Fruit fly (Drosophila melanogaster): Measurements from ENCODE around the gene CG33287.

The CG33287 gene

DNA sequence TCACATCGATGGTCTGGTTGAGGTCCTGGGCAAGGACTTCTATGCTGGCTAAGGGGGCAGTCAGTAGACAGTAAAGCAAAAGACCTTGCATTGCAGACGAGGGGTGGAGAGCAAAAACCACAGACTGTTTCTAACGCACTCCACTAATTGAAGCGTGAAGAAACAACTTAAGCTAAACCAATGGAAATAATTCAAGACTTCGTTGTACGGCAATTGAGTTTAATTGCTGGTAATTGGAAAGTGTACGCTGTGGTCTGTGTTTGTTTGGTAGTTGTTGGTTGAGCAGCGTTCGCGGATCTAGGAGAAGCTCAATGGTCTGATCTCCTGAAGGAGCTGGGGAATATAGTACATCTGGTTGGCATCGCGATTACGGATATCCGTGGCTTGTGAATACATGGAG is 8.0 kb downstream of the CG33287 start, which contains the start of gene CG10587:
Gene CG10587 (minus strand): TSS at position 101 of the 400 bp plus-strand sequence.
- no peak for TF ChIP-seq Dll (optimal IDR thresholded peaks at IDR 0.05)
- no peak for TF ChIP-seq CG8478 (optimal IDR thresholded peaks at IDR 0.05)
- TF ChIP-seq psq (optimal IDR thresholded peaks at IDR 0.05), result no peak
- TF ChIP-seq usp (GFP tag; optimal IDR thresholded peaks at IDR 0.05), result no peak
- no peak for TF ChIP-seq pan (optimal IDR thresholded peaks at IDR 0.05)
- TF ChIP-seq EcR (GFP tag; optimal IDR thresholded peaks at IDR 0.05), result no peak

DNA sequence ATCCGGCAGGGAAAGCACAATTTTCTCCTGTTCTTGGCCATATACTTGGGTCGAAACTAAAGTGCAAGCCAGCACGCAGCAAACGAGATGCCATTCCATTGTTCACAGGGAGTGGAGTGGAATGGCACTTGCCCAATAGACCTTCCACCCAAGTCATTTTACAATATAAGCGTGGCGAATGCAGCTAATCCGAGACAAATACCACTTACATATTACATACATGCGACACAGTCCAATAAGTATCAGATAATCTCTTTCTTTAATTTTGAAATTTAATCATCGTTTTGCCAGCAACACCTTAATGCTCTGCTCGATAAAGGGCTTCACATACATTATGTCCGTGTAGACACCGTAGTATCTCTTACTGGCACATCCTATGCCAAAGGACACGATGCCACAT is 9.2 kb downstream of the CG33287 start, which contains the start of gene CG11037:
Gene CG11037 (minus strand): TSS at position 101 of the 400 bp plus-strand sequence.
- no peak for TF ChIP-seq Dll (optimal IDR thresholded peaks at IDR 0.05)
- TF ChIP-seq psq (optimal IDR thresholded peaks at IDR 0.05), result no peak
- no peak for TF ChIP-seq CG8478 (optimal IDR thresholded peaks at IDR 0.05)
- TF ChIP-seq EcR (GFP tag; optimal IDR thresholded peaks at IDR 0.05), result no peak
- TF ChIP-seq usp (GFP tag; optimal IDR thresholded peaks at IDR 0.05), result no peak
- no peak for TF ChIP-seq pan (optimal IDR thresholded peaks at IDR 0.05)

DNA sequence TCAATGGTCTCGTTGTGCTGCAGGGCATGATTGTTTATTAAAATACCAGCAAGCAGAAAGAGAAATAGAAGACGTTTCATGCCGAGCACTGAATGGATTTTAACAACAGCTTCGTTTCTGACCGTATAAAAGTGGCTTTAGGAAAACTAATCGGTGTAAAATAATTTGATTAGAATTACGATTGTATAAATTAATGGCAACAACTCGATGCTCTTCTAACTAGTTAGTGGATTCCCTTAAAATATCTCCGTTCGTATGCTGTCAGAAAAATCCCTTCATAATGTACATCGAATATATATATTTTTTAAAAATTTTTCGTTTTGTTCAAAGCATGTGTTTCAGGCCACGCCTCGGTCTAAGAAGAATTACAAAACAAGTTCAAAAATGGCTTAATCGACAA is 13.8 kb downstream of the CG33287 start, which contains the start of the genes Sems and CG10588:
Gene Sems (minus strand): TSS at position 101 of the 400 bp plus-strand sequence.
Gene CG10588 (plus strand): TSS at position 285 of the 400 bp plus-strand sequence.
- no peak for TF ChIP-seq Dll (optimal IDR thresholded peaks at IDR 0.05)
- no peak for TF ChIP-seq EcR (GFP tag; optimal IDR thresholded peaks at IDR 0.05)
- no peak for TF ChIP-seq CG8478 (optimal IDR thresholded peaks at IDR 0.05)
- TF ChIP-seq usp (GFP tag; optimal IDR thresholded peaks at IDR 0.05), result no peak

DNA sequence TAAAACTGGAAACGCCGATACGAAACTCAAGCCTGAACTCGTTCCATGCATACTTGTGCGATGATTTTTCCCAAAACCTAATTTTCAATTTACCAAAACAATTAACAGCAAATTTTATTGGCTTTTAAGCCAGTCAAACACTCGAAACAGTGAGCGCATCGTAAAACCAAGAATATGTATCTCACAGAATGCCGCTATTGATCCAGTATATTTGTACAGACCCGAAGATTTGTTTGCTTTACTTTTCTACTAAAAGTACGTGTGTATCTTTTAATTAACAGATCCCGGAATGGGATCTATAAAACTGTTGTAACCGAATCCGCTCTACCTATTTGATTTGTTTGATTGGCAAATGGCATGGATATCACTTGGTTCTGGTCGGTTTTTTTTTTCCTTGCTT is 16.3 kb downstream of the CG33287 start:
- TF ChIP-seq pan (optimal IDR thresholded peaks at IDR 0.05), result no peak
- TF ChIP-seq Dll (optimal IDR thresholded peaks at IDR 0.05), result no peak
- TF ChIP-seq EcR (GFP tag; optimal IDR thresholded peaks at IDR 0.05), result no peak
- no peak for TF ChIP-seq CG8478 (optimal IDR thresholded peaks at IDR 0.05)
- TF ChIP-seq usp (GFP tag; optimal IDR thresholded peaks at IDR 0.05), result no peak
- no peak for TF ChIP-seq psq (optimal IDR thresholded peaks at IDR 0.05)

DNA sequence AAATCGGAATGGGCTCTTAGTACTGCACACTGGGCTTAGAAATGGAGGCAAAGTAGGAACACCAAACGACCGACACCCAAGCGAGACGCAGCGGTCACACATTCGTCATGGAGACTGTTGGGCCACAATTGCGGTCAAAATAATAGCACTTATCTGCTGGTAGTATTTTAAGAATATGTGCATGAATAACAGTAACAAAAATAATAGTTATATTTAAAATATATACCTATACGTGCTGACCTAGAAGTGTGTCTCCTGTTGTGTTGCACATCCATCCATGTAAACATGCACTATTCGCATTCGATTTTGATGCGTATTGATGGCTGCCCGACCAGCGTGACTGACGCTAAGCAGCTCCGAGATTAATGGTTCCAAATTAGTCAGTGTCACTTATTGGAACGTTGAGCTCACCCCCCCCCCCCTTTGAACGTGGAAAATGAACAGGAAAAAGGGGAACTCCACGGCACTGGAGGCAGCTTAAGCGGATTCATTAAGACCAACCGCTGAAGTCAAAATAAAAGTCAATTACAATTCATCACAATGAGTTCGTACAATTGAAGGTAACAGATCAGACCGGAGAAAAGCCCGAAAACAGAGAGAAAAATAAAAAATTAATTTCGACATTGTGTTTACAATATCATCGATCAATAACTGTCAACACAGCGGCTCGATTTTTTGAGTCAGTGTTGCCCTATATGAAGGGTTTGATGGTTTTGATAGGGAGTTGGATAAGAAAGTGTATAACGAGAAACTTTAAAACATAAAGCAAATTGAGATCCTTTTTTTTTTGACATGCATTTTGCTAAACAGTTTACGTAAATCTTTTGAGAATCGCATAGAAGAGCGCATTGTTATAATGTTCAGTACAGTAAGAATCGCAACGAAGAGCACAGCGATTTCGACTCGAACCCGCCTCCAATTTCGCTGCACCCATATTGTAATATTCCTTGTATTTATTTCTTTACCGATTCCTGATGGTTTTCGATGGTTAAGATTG is 17.5 kb downstream of the CG33287 start:
- TF ChIP-seq psq (optimal IDR thresholded peaks at IDR 0.05) (no peak), pan (optimal IDR thresholded peaks at IDR 0.05) (no peak), usp (GFP tag; optimal IDR thresholded peaks at IDR 0.05) (no peak), Dll (optimal IDR thresholded peaks at IDR 0.05) (no peak), EcR (GFP tag; optimal IDR thresholded peaks at IDR 0.05) (no peak), CG8478 (optimal IDR thresholded peaks at IDR 0.05) (no peak)

DNA sequence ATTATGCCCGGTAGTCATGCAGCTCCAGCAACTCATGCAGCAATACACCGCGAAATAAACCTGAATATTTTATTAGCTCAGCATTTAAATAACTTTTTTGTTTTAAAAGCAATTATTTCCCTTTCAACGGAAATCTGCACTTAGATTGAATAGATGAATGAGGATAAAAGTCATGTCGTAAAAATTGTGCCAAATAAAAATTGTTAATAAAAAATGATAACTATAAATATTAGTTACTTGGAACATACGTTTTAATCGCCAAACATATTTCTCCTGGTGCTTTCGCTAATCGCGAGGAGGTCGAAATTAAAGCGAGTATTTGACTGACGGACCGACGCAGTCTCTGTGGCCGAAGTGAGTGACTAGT is 18.4 kb downstream of the CG33287 start:
- TF ChIP-seq psq (optimal IDR thresholded peaks at IDR 0.05) (no peak), usp (GFP tag; optimal IDR thresholded peaks at IDR 0.05) (no peak), EcR (GFP tag; optimal IDR thresholded peaks at IDR 0.05) (no peak)

DNA sequence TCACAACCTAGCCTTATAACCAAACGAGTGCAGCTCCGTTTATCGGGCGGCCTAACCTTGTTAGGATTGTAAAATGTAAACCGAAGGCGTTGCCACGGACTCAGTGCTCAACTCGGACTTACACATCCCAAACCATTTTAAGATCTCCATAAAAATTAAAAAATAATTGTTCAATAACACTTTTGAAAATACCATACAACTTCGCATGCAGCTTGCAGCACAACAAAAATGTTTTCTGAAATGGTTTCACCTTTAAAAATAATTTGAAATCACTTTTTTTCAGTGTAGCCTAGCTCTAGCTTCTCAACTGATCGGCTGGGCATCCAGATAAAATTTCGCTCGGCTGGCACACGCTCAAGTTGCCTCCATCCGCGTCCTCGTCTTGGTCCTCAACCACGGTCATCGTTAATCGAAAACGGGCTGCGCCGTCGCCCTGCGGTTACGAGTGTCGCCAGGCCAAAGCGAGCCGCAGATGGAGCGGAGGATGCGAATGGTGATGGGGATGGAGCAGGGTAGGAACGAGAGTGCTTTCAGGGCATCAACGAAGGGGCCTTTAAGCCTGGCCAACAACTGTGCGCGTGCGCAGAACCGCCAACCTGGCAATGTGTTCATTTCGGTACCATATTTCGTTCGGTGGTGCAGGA is 18.9 kb downstream of the CG33287 start:
- no peak for TF ChIP-seq CG8478 (optimal IDR thresholded peaks at IDR 0.05)
- TF ChIP-seq Dll (optimal IDR thresholded peaks at IDR 0.05), result peak; percentile 34

DNA sequence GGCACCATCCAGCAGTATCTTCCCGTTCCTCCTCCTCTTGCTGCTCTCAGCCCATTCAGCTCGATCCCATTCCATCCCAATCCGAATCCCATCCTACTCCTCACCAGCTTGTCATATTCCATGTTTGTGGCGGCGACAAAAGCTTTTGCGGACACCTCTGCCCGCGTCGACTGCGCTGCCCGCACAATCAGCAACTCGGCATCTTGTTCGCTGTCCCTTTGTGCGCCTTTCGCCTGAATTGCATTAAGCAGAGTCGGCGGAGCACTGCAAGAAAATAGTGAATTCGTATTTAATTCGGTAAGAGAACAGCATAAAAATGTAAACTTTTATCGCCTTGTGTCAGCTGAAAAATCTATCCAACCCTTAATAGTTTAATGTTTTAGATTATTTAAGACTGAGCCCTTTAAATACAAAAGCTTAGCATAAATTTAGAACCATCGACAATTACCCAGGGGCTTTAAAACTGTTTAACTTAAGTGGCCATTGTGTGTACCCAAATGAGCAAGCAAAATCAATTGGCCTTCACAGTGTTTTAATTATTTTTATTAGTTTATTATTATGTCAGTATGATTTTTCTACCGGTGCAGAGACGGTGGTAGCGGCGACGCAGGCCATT is 19.8 kb downstream of the CG33287 start:
- TF ChIP-seq pan (optimal IDR thresholded peaks at IDR 0.05), result no peak
- no peak for TF ChIP-seq psq (optimal IDR thresholded peaks at IDR 0.05)
- TF ChIP-seq EcR (GFP tag; optimal IDR thresholded peaks at IDR 0.05), result no peak
- no peak for TF ChIP-seq Dll (optimal IDR thresholded peaks at IDR 0.05)
- TF ChIP-seq CG8478 (optimal IDR thresholded peaks at IDR 0.05), result no peak
- no peak for TF ChIP-seq usp (GFP tag; optimal IDR thresholded peaks at IDR 0.05)

DNA sequence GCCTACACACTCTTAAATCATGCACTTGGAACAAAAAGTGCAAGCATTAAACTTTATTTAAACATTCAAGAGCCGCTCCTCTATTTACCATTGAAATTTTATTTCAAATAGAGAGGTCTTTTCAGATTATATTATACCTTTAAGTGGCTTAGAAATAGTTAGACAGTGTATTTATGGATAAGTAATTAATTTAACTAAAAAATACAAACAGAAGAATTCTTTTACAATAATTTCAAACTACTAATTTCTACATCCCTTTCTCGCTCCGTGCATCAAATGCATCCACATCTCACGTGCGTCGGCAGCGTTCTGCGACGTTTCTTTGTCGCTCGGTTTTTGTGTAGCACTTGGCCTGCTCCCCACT is 20.3 kb downstream of the CG33287 start:
- TF ChIP-seq usp (GFP tag; optimal IDR thresholded peaks at IDR 0.05) (no peak), psq (optimal IDR thresholded peaks at IDR 0.05) (no peak), EcR (GFP tag; optimal IDR thresholded peaks at IDR 0.05) (no peak), pan (optimal IDR thresholded peaks at IDR 0.05) (no peak), CG8478 (optimal IDR thresholded peaks at IDR 0.05) (no peak), Dll (optimal IDR thresholded peaks at IDR 0.05) (no peak)

DNA sequence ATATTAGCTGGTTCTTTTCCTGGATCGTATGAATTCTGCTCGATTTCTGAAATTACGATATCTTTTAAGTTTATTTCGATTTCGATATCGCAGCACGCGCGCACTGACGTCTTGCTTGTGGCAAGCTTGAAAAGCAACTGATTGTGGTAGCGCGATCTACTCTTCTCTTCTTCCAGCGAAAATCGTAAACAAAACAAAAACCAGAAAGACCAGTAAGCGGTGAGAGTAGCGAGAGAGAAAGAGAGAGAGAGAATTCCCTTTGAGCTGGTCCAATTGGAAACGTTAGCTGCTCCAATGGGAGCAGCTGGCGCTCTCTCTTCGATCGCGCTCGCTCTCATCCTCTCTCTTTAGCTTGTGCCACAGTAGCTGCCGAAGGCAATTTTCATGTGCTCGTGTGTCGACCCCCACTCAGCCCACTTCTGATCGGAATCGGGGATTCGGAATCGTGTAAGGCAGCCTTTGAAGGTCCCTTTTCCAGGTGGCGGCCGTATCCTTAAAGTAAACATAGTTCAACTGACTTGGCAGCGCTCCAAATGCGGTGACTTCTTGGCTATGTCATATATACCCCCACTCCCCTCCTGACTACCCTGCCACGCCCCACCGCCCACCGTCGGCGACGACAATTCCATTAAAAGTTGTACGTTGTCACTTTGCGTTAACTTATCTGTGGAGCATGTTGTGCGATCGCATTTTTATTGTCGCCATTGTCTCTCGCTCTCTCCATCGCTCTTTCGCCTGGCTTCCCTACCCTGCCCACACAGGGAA is 20.9 kb downstream of the CG33287 start, which contains the start of gene fng:
Gene fng (minus strand): TSS at position 142 of the 765 bp plus-strand sequence.
- TF ChIP-seq Dll (optimal IDR thresholded peaks at IDR 0.05) (peak; percentile 83), psq (optimal IDR thresholded peaks at IDR 0.05) (no peak), pan (optimal IDR thresholded peaks at IDR 0.05) (no peak), EcR (GFP tag; optimal IDR thresholded peaks at IDR 0.05) (no peak), CG8478 (optimal IDR thresholded peaks at IDR 0.05) (no peak), usp (GFP tag; optimal IDR thresholded peaks at IDR 0.05) (no peak)

DNA sequence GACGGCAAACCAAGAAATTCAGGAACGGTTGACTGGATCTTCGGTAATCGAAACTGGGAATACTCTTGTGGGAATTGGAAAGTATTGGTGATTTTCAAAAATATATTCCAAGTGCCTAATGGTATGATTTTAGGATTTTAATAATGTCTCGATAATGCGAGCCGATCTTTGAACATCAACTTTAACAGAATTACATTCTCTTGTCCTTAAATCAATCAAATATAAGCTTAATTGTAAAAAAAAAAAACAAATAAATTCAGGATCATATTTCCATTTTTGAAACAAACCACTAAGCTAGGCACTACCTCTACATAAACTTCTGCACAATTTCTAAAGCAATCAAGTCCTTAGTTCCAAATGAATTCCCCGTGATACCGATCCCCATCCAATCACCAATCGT is 22.1 kb downstream of the CG33287 start:
- no peak for TF ChIP-seq pan (optimal IDR thresholded peaks at IDR 0.05)
- TF ChIP-seq usp (GFP tag; optimal IDR thresholded peaks at IDR 0.05), result no peak
- TF ChIP-seq EcR (GFP tag; optimal IDR thresholded peaks at IDR 0.05), result no peak
- TF ChIP-seq Dll (optimal IDR thresholded peaks at IDR 0.05), result no peak
- TF ChIP-seq psq (optimal IDR thresholded peaks at IDR 0.05), result no peak
- TF ChIP-seq CG8478 (optimal IDR thresholded peaks at IDR 0.05), result no peak
